Fruit fly (Drosophila melanogaster) whole organism, prepupa: ENCODE results near the gene CG11703.

Experiments
- CG11294 ChIP-seq: fragments of 200-800 bp; sonication (Bioruptor generic); IDR thresholded peaks from 2 replicates; pipeline ENCODE4 v1.3.6; 2022; ENCODE audit warnings: missing biosample characterization, missing genetic modification characterization
- CG11762 ChIP-seq: fragments of 200-800 bp; sonication (Bioruptor generic); optimal IDR thresholded peaks from 3 replicates; lab custom pipeline; 2016; ENCODE audit warnings: missing biosample characterization, missing genetic modification characterization; ENCODE audit not compliant: insufficient read depth
- CG11902 ChIP-seq: fragments of 200-800 bp; sonication (Bioruptor generic); optimal IDR thresholded peaks from 3 replicates; lab custom pipeline; 2016; ENCODE audit warnings: missing biosample characterization, missing genetic modification characterization
- CG16779 ChIP-seq: fragments of 200-800 bp; sonication (Bioruptor generic); optimal IDR thresholded peaks from 3 replicates; lab custom pipeline; 2017; ENCODE audit warnings: missing biosample characterization, mild to moderate bottlenecking, missing genetic modification characterization
- Ets21C ChIP-seq: fragments of 200-800 bp; sonication (Bioruptor generic); optimal IDR thresholded peaks from 3 replicates; lab custom pipeline; 2016; ENCODE audit warnings: missing biosample characterization, missing genetic modification characterization
- achi ChIP-seq: fragments of 200-800 bp; sonication (Bioruptor generic); optimal IDR thresholded peaks from 3 replicates; lab custom pipeline; 2016; ENCODE audit warnings: missing biosample characterization, missing genetic modification characterization
- esn ChIP-seq: fragments of 200-800 bp; sonication (Bioruptor generic); optimal IDR thresholded peaks from 2 replicates; lab custom pipeline; 2016; ENCODE audit warnings: missing biosample characterization, mild to moderate bottlenecking, missing genetic modification characterization, moderate library complexity
- net ChIP-seq: fragments of 200-800 bp; sonication (Bioruptor generic); optimal IDR thresholded peaks from 3 replicates; lab custom pipeline; 2016; ENCODE audit warnings: missing biosample characterization, missing genetic modification characterization
- topi ChIP-seq: fragments of 200-800 bp; sonication (Bioruptor generic); optimal IDR thresholded peaks from 3 replicates; lab custom pipeline; 2016; ENCODE audit warnings: missing biosample characterization, missing genetic modification characterization

DNA sequence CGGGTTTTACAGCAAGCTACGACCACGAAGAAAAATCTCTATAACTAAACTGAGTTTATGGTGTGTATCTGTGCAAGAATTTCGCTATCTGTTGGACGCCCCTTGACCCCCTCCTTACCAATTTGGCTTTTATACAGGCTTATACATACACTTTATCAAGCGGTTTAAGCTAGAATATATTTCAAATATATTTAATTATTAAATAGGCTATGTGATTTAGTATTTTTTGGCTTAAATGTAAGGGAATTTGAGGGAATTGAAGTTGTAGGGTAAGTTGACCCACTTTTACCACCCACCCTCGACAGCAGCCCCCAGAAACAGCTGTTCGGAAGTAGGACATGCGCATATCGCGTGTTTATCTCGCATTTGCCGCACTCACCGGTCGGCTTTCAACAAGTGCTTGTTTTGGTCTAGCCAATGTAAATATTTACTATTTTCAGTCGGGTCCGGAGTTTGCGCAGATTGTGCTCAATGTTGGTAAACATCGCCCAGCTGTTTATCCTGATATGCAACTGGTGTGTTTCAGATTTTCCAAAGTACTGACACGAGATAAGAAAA is 18.2 kb upstream of the CG11703 start, which contains the start of gene unc79:
- TF ChIP-seq esn (GFP tag; lab: Kevin White, UChicago) (no peak), CG11762 (GFP tag; lab: Kevin White, UChicago) (no peak), CG11902 (no peak), net (GFP tag; lab: Kevin White, UChicago) (no peak), Ets21C (GFP tag; lab: Kevin White, UChicago) (no peak), CG16779 (no peak), achi (no peak), CG11294 (GFP tag; lab: Robert Waterston, UW) (no peak), topi (GFP tag; lab: Kevin White, UChicago) (no peak)
